Worm (Caenorhabditis elegans) whole organism, L1 larva: ENCODE measurements around the gene T04A6.2.

Source experiments
- F16B12.6 ChIP-seq: fragments of 150-350 bp; optimal IDR thresholded peaks from 2 replicates; lab custom pipeline; 2014; ENCODE audit warnings: missing biosample characterization, missing genetic modification characterization
- Y116A8C.19 ChIP-seq: sonication (generic microtip); optimal IDR thresholded peaks from 2 replicates; lab custom pipeline; 2016; ENCODE audit warnings: missing compliant biosample characterization, missing genetic modification characterization, borderline replicate concordance
- ama-1 ChIP-seq: fragments of 150-350 bp; optimal IDR thresholded peaks from 2 replicates; lab custom pipeline; 2014
- blmp-1 ChIP-seq: fragments of 150-350 bp; optimal IDR thresholded peaks from 2 replicates; lab custom pipeline; 2014; ENCODE audit warnings: missing biosample characterization, missing genetic modification characterization
- ceh-63 ChIP-seq: fragments of 200-800 bp; sonication (Bioruptor generic); optimal IDR thresholded peaks from 2 replicates; lab custom pipeline; 2018; ENCODE audit warnings: mild to moderate bottlenecking, missing genetic modification characterization, missing compliant biosample characterization
- ceh-8 ChIP-seq: fragments of 200-800 bp; sonication (Bioruptor generic); optimal IDR thresholded peaks from 2 replicates; lab custom pipeline; 2018; ENCODE audit warnings: mild to moderate bottlenecking, missing genetic modification characterization, moderate library complexity, missing compliant biosample characterization
- ceh-90 ChIP-seq: sonication (generic microtip); optimal IDR thresholded peaks from 2 replicates; lab custom pipeline; 2016; ENCODE audit warnings: missing genetic modification characterization, missing compliant biosample characterization
- egl-13 ChIP-seq: sonication (generic microtip); optimal IDR thresholded peaks from 2 replicates; lab custom pipeline; 2016; ENCODE audit warnings: missing genotype, missing genetic modification reagents, missing genetic modification characterization, missing compliant biosample characterization
- elt-2 ChIP-seq: sonication (generic microtip); optimal IDR thresholded peaks from 2 replicates; lab custom pipeline; 2016; ENCODE audit warnings: missing genetic modification characterization, mild to moderate bottlenecking, inconsistent platforms, missing compliant biosample characterization, missing genetic modification reagents
- elt-3 ChIP-seq, 6 experiments: fragments of 150-350 bp in 1 of 6; sonication (generic microtip); optimal IDR thresholded peaks; 2 replicates each; lab custom pipeline; 2017 to 2018; ENCODE audit warnings: missing biosample characterization in 6 of 6, missing genetic modification characterization in 6 of 6, inconsistent platforms in 1 of 6
- ets-5 ChIP-seq: fragments of 200-800 bp; sonication (Bioruptor generic); IDR thresholded peaks from 2 replicates; pipeline ENCODE4 v1.3.6; 2022; ENCODE audit warnings: missing genetic modification characterization, missing compliant biosample characterization
- fkh-10 ChIP-seq: sonication (generic microtip); optimal IDR thresholded peaks from 2 replicates; lab custom pipeline; 2017; ENCODE audit warnings: missing biosample characterization, missing genetic modification reagents, missing genetic modification characterization
- fkh-8 ChIP-seq: sonication (generic microtip); optimal IDR thresholded peaks from 2 replicates; lab custom pipeline; 2016; ENCODE audit warnings: mild to moderate bottlenecking, missing genetic modification characterization, missing compliant biosample characterization
- grh-1 ChIP-seq: fragments of 200-800 bp; sonication (Bioruptor generic); IDR thresholded peaks from 2 replicates; pipeline ENCODE4 v1.3.6; 2022; ENCODE audit warnings: missing genetic modification reagents, missing genetic modification characterization, missing compliant biosample characterization
- jun-1 ChIP-seq: fragments of 150-350 bp; optimal IDR thresholded peaks from 2 replicates; lab custom pipeline; 2014; ENCODE audit warnings: missing biosample characterization, missing genetic modification reagents, missing genetic modification characterization
- lin-13 ChIP-seq: fragments of 150-350 bp; optimal IDR thresholded peaks from 2 replicates; lab custom pipeline; 2014; ENCODE audit warnings: missing biosample characterization, missing genetic modification reagents, missing genetic modification characterization
- lin-14 ChIP-seq: fragments of 200-800 bp; sonication (Bioruptor generic); optimal IDR thresholded peaks from 2 replicates; lab custom pipeline; 2018; ENCODE audit warnings: mild to moderate bottlenecking, missing genetic modification characterization, moderate library complexity, missing compliant biosample characterization
- lin-15B ChIP-seq: fragments of 150-350 bp; sonication (generic microtip); optimal IDR thresholded peaks from 3 replicates; lab custom pipeline; 2014; ENCODE audit warnings: missing biosample characterization, missing genetic modification characterization
- lir-3 ChIP-seq: sonication (generic microtip); optimal IDR thresholded peaks from 2 replicates; lab custom pipeline; 2016; ENCODE audit warnings: mild to moderate bottlenecking, missing genetic modification characterization, moderate library complexity, missing compliant biosample characterization; ENCODE audit not compliant: poor library complexity
- lsy-2 ChIP-seq, 2 experiments: fragments of 150-350 bp; optimal IDR thresholded peaks; 2 replicates each; lab custom pipeline; 2014; ENCODE audit warnings: missing biosample characterization in 2 of 2, missing genetic modification characterization in 2 of 2
- mef-2 ChIP-seq: fragments of 150-350 bp; optimal IDR thresholded peaks from 2 replicates; lab custom pipeline; 2014; ENCODE audit warnings: missing biosample characterization, missing genetic modification characterization
- mep-1 ChIP-seq: fragments of 150-350 bp; optimal IDR thresholded peaks from 2 replicates; lab custom pipeline; 2014; ENCODE audit warnings: missing biosample characterization, missing genetic modification characterization
- nhr-11 ChIP-seq: fragments of 150-350 bp; optimal IDR thresholded peaks from 2 replicates; lab custom pipeline; 2014; ENCODE audit warnings: missing biosample characterization, missing genetic modification characterization
- nhr-12 ChIP-seq: sonication (generic microtip); optimal IDR thresholded peaks from 2 replicates; lab custom pipeline; 2017; ENCODE audit warnings: missing biosample characterization, missing genetic modification characterization
- nhr-19 ChIP-seq: fragments of 200-800 bp; sonication (Bioruptor generic); conservative IDR thresholded peaks from 2 replicates; pipeline ENCODE4 v1.3.6; 2022; ENCODE audit warnings: missing genetic modification characterization, missing compliant biosample characterization
- nhr-20 ChIP-seq: sonication (generic microtip); optimal IDR thresholded peaks from 2 replicates; lab custom pipeline; 2016; ENCODE audit warnings: mild to moderate bottlenecking, missing genetic modification characterization, missing compliant biosample characterization
- nhr-237 ChIP-seq: fragments of 150-350 bp; optimal IDR thresholded peaks from 2 replicates; lab custom pipeline; 2014; ENCODE audit warnings: missing biosample characterization, missing genetic modification characterization
- nhr-28 ChIP-seq: fragments of 150-350 bp; optimal IDR thresholded peaks from 2 replicates; lab custom pipeline; 2014; ENCODE audit warnings: missing biosample characterization, missing genetic modification characterization
- nhr-47 ChIP-seq: sonication (generic microtip); optimal IDR thresholded peaks from 2 replicates; lab custom pipeline; 2016; ENCODE audit warnings: mild to moderate bottlenecking, missing genetic modification characterization, moderate library complexity, missing compliant biosample characterization
- nhr-71 ChIP-seq: sonication (generic microtip); optimal IDR thresholded peaks from 2 replicates; lab custom pipeline; 2016; ENCODE audit warnings: mild to moderate bottlenecking, missing genetic modification characterization, moderate library complexity, missing compliant biosample characterization
- nhr-76 ChIP-seq: sonication (generic microtip); optimal IDR thresholded peaks from 2 replicates; lab custom pipeline; 2017; ENCODE audit warnings: missing biosample characterization, missing genetic modification characterization
- nhr-77 ChIP-seq: fragments of 150-350 bp; optimal IDR thresholded peaks from 2 replicates; lab custom pipeline; 2014; ENCODE audit warnings: missing biosample characterization, missing genetic modification characterization
- pqm-1 ChIP-seq: sonication (generic microtip); optimal IDR thresholded peaks from 3 replicates; lab custom pipeline; 2017; ENCODE audit warnings: missing biosample characterization, missing genetic modification characterization
- rnt-1 ChIP-seq: sonication (generic microtip); optimal IDR thresholded peaks from 2 replicates; lab custom pipeline; 2016; ENCODE audit warnings: mild to moderate bottlenecking, missing genetic modification characterization, moderate library complexity, missing compliant biosample characterization
- snpc-4 ChIP-seq: fragments of 150-350 bp; optimal IDR thresholded peaks from 2 replicates; lab custom pipeline; 2014; ENCODE audit warnings: missing biosample characterization, missing genetic modification characterization
- sox-4 ChIP-seq: sonication (generic microtip); optimal IDR thresholded peaks from 2 replicates; lab custom pipeline; 2016; ENCODE audit warnings: missing genetic modification characterization, missing compliant biosample characterization
- sptf-1 ChIP-seq: fragments of 150-350 bp; optimal IDR thresholded peaks from 2 replicates; lab custom pipeline; 2014; ENCODE audit warnings: missing biosample characterization, missing genetic modification characterization
- tbx-2 ChIP-seq: sonication (generic microtip); optimal IDR thresholded peaks from 2 replicates; lab custom pipeline; 2016; ENCODE audit warnings: missing genetic modification characterization, missing compliant biosample characterization
- zag-1 ChIP-seq: fragments of 150-350 bp; optimal IDR thresholded peaks from 2 replicates; lab custom pipeline; 2014; ENCODE audit warnings: missing biosample characterization, missing genetic modification characterization
- ztf-11 ChIP-seq, 2 experiments: sonication (generic microtip); optimal IDR thresholded peaks; 2 replicates each; lab custom pipeline; 2016 to 2017; ENCODE audit warnings: missing genetic modification characterization in 2 of 2, missing biosample characterization in 1 of 2, missing compliant biosample characterization in 1 of 2

The T04A6.2 gene

DNA sequence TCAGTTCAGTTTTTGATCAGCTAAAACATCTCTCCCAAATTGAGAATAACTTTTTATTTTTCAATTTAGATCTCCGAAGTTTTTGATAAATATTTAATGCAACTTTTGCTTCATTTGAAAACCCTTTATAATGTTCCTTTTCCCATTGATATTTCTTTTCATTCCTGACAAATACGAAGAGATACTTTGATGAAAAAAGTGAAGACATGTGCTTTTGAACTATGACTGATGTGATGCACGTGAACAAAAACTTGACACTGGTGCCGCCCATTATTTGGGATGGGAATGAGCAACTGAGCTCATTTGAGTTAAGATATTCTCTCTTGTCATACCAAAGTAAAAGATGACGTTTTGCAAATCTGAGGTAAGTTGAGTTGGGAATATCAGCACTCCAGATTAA lies 1.6 kb downstream of the T04A6.2 start, which contains the start of gene T04A6.1:
TSS of gene T04A6.1 (plus strand) at position 301 of the 400 bp plus-strand sequence.
- TF ChIP-seq rnt-1 (tag; lab: Kevin White, UChicago) (peak; percentile 38), lsy-2 (tag; optimal IDR thresholded peaks at IDR 0.05; lab: Kevin White, UChicago) (no peak)

DNA sequence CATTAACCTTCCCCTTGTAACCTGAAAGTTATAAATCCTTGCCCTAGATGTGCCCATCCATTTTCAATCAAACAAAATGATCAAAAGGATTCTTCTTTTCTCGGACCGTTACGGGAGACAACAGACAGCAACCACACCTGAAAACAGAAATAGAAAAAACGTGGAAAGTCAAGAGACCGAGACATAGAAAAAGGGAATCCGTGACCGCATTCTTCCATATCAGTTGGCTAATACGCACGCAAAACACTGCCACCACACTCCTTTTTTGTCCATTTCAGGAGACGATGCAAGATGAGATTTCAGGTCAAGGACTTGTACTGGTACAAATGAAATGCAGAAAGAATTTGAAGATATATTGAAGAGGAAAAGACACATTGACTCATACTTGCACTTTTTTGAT lies 3.7 kb downstream of the T04A6.2 start:
- no peak for TF ChIP-seq lin-14
- TF ChIP-seq nhr-237 (tag; lab: Kevin White, UChicago) = no peak
- no peak for TF ChIP-seq nhr-77 (tag; lab: Kevin White, UChicago)
- no peak for TF ChIP-seq nhr-47
- no peak for TF ChIP-seq grh-1 (GFP tag; lab: Robert Waterston, UW)
- TF ChIP-seq blmp-1 (tag; lab: Kevin White, UChicago) = peak; percentile 86
- no peak for TF ChIP-seq ets-5 (GFP tag; lab: Robert Waterston, UW)
- no peak for TF ChIP-seq mef-2 (tag; lab: Kevin White, UChicago)
- TF ChIP-seq elt-3 (tag; optimal IDR thresholded peaks at IDR 0.05; lab: Kevin White, UChicago) = peak in 1 of 6 experiments; percentile 39
- TF ChIP-seq F16B12.6 (tag; lab: Kevin White, UChicago) = no peak
- no peak for TF ChIP-seq lir-3 (tag; lab: Kevin White, UChicago)
- no peak for TF ChIP-seq elt-2 (tag; lab: Kevin White, UChicago)
- peak; percentile 7 for TF ChIP-seq rnt-1 (tag; lab: Kevin White, UChicago)
- TF ChIP-seq nhr-71 = no peak
- no peak for TF ChIP-seq nhr-12
- no peak for TF ChIP-seq ztf-11 (tag; optimal IDR thresholded peaks at IDR 0.05; lab: Kevin White, UChicago)

DNA sequence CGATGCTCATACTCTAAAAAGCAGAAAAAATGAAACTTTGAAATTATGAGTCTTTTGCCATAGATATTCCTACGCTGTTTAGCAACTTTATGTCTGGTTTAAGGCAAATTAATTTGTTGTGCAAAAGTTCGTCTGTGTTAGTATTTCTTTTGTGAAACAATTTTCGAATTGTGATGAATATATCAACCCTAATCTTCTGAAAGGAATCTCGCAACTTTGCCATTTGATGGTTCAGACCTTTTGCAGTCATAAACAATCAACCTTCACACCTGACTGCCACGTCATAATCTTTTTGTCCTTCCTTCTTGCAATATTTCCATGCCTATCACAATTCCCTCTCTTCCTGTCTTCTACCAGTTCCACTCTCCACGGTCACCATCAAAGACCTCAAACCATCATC lies 5.2 kb downstream of the T04A6.2 start:
- TF ChIP-seq nhr-12 (no peak), ets-5 (GFP tag; lab: Robert Waterston, UW) (no peak), zag-1 (tag; lab: Kevin White, UChicago) (no peak), tbx-2 (tag; lab: Kevin White, UChicago) (no peak), fkh-8 (no peak), ztf-11 (tag; optimal IDR thresholded peaks at IDR 0.05; lab: Kevin White, UChicago) (no peak), nhr-28 (tag; lab: Kevin White, UChicago) (no peak), lir-3 (tag; lab: Kevin White, UChicago) (no peak), pqm-1 (no peak), nhr-76 (tag; lab: Kevin White, UChicago) (no peak), lsy-2 (tag; optimal IDR thresholded peaks at IDR 0.05; lab: Kevin White, UChicago) (no peak), lin-13 (GFP tag; lab: Kevin White, UChicago) (no peak), egl-13 (tag; lab: Kevin White, UChicago) (no peak), nhr-19 (GFP tag; lab: Robert Waterston, UW) (no peak)

ce11 chrIII:7621355-7621754 lies 6.7 kb downstream of the T04A6.2 start:
- TF ChIP-seq sptf-1 (tag; lab: Kevin White, UChicago) = no peak
- TF ChIP-seq sox-4 (tag; lab: Kevin White, UChicago) = no peak
- no peak for TF ChIP-seq lin-13 (GFP tag; lab: Kevin White, UChicago)
- TF ChIP-seq zag-1 (tag; lab: Kevin White, UChicago) = no peak
- no peak for TF ChIP-seq nhr-19 (GFP tag; lab: Robert Waterston, UW)

ce11 chrIII:7622922-7623321 lies 8.3 kb downstream of the T04A6.2 start:
- no peak for TF ChIP-seq ceh-90
- no peak for TF ChIP-seq ceh-8
- TF ChIP-seq nhr-76 (tag; lab: Kevin White, UChicago) = no peak
- no peak for TF ChIP-seq ceh-63 (GFP tag; lab: Kevin White, UChicago)
- TF ChIP-seq mep-1 (tag; lab: Kevin White, UChicago) = no peak
- peak in 1 of 6 experiments; percentile 14 for TF ChIP-seq elt-3 (tag; optimal IDR thresholded peaks at IDR 0.05; lab: Kevin White, UChicago)
- no peak for TF ChIP-seq nhr-11 (tag; lab: Kevin White, UChicago)
- TF ChIP-seq ama-1 (lab: Kevin White, UChicago) = no peak
- no peak for TF ChIP-seq snpc-4 (tag; lab: Kevin White, UChicago)
- TF ChIP-seq nhr-237 (tag; lab: Kevin White, UChicago) = no peak
- TF ChIP-seq Y116A8C.19 (tag; lab: Kevin White, UChicago) = no peak
- no peak for TF ChIP-seq lin-15B
- TF ChIP-seq jun-1 (tag; lab: Kevin White, UChicago) = no peak
- peak; percentile 49 for TF ChIP-seq blmp-1 (tag; lab: Kevin White, UChicago)
- no peak for TF ChIP-seq elt-2 (tag; lab: Kevin White, UChicago)
- TF ChIP-seq nhr-20 = no peak
- TF ChIP-seq nhr-12 = no peak
- no peak for TF ChIP-seq fkh-10 (GFP tag; lab: Kevin White, UChicago)
